Worm (Caenorhabditis elegans): Measurements from ENCODE around the gene epac-1.

Gene epac-1

DNA sequence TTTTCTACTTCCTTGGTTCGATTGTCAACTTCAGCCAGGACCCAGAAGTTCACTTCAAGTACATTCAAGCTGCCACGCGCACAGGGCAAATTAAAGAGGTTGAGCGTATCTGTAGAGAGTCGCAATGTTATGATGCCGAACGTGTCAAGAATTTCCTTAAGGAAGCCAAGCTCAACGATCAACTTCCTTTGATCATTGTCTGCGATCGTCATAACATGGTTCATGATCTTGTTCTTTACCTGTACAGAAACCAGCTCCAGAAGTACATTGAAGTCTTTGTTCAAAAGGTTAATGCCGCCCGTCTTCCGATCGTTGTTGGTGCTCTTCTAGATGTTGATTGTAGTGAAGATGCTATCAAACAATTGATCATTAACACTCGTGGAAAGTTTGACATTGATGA, 17.3 kb downstream of the epac-1 start:
- no peak for TF ChIP-seq lin-39 (tag; optimal IDR thresholded peaks at IDR 0.05)
- TF ChIP-seq alr-1 (tag; optimal IDR thresholded peaks at IDR 0.05), result no peak
- no peak for TF ChIP-seq fos-1 (tag; optimal IDR thresholded peaks at IDR 0.05)
- no peak for TF ChIP-seq mbf-1 (tag; optimal IDR thresholded peaks at IDR 0.05)
- no peak for TF ChIP-seq skn-1 (tag; optimal IDR thresholded peaks at IDR 0.05)
- no peak for TF ChIP-seq nhr-129 (tag; optimal IDR thresholded peaks at IDR 0.05)

DNA sequence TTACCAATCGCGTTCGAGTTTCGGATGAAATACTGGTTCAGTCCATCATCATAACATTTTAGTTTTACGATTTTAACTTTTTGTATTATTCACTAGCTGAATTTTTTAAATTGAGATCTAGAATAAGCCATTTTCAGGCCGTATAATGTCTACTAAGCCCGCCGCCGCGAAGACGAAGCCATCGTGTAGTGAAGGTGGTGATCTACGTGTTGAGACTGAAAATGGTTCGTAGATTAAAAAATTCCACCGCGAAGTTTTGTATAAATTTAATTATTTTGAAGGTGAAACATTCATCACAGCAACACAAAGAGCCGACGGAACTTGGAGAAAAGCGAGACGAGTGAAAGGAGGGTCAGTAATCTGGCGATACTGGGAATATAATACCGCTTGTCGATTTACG, 20.7 kb downstream of the epac-1 start, which contains the start of gene T20G5.9:
TSS of gene T20G5.9 (plus strand) at position 138 of the 400 bp plus-strand sequence.
- TF ChIP-seq sma-3 (GFP tag; optimal IDR thresholded peaks at IDR 0.05) (no peak), zag-1 (tag; optimal IDR thresholded peaks at IDR 0.05) (no peak), gmeb-1 (tag; optimal IDR thresholded peaks at IDR 0.05) (no peak), lsy-2 (tag; optimal IDR thresholded peaks at IDR 0.05) (no peak)

ce11 chrIII:10211889-10212494, 23.0 kb downstream of the epac-1 start, which contains the start of the genes blos-1 and best-18:
blos-1 (minus strand) TSS chrIII:10211946.
best-18 (plus strand) TSS chrIII:10212396.
- TF ChIP-seq unc-55 (GFP tag; optimal IDR thresholded peaks at IDR 0.05) (peak; percentile 18), lsy-2 (tag; optimal IDR thresholded peaks at IDR 0.05) (peak in 1 of 2 experiments; percentile 19), nhr-21 (tag; optimal IDR thresholded peaks at IDR 0.05) (no peak)

ce11 chrIII:10214540-10214979, 25.5 kb downstream of the epac-1 start:
- TF ChIP-seq sma-3 (GFP tag; optimal IDR thresholded peaks at IDR 0.05), result peak; percentile 75
- TF ChIP-seq nhr-129 (tag; optimal IDR thresholded peaks at IDR 0.05), result peak; percentile 6
- TF ChIP-seq blmp-1 (tag; optimal IDR thresholded peaks at IDR 0.05; ENCODE audit: insufficient read depth), result peak; percentile 45
- TF ChIP-seq C34F6.9 (tag; optimal IDR thresholded peaks at IDR 0.05), result no peak
- peak; percentile 59 for TF ChIP-seq nhr-25 (tag; optimal IDR thresholded peaks at IDR 0.05)
- TF ChIP-seq sem-4 (tag; optimal IDR thresholded peaks at IDR 0.05), result peak; percentile 58
- no peak for TF ChIP-seq snpc-4 (tag; optimal IDR thresholded peaks at IDR 0.05)
- no peak for TF ChIP-seq alr-1 (tag; optimal IDR thresholded peaks at IDR 0.05)
- peak; percentile 58 for TF ChIP-seq lin-13 (GFP tag; optimal IDR thresholded peaks at IDR 0.05)
- TF ChIP-seq nhr-6 (tag; optimal IDR thresholded peaks at IDR 0.05), result peak; percentile 13
- peak in 1 of 2 experiments; percentile 80 for TF ChIP-seq lsy-2 (tag; optimal IDR thresholded peaks at IDR 0.05)
- TF ChIP-seq lin-11 (tag; optimal IDR thresholded peaks at IDR 0.05), result no peak
- TF ChIP-seq sma-9 (GFP tag; optimal IDR thresholded peaks at IDR 0.05), result peak; percentile 8
- TF ChIP-seq sma-9 (tag; optimal IDR thresholded peaks at IDR 0.05), result no peak
- peak; percentile 85 for TF ChIP-seq ztf-4 (tag; optimal IDR thresholded peaks at IDR 0.05)
- TF ChIP-seq nhr-23 (tag; optimal IDR thresholded peaks at IDR 0.05), result no peak
- peak; percentile 89 for TF ChIP-seq ama-1 (optimal IDR thresholded peaks at IDR 0.05)
- TF ChIP-seq gmeb-1 (tag; optimal IDR thresholded peaks at IDR 0.05), result peak; percentile 32
- no peak for TF ChIP-seq lin-39 (tag; optimal IDR thresholded peaks at IDR 0.05)
- TF ChIP-seq crh-2 (tag; optimal IDR thresholded peaks at IDR 0.05), result peak; percentile 85
- peak; percentile 41 for TF ChIP-seq Y55F3AM.14 (GFP tag; optimal IDR thresholded peaks at IDR 0.05)
- peak; percentile 71 for TF ChIP-seq F13H6.1 (tag; optimal IDR thresholded peaks at IDR 0.05)
- TF ChIP-seq zag-1 (tag; optimal IDR thresholded peaks at IDR 0.05), result no peak

ce11 chrIII:10215882-10216281, 26.9 kb downstream of the epac-1 start:
- TF ChIP-seq nhr-23 (tag; optimal IDR thresholded peaks at IDR 0.05) (no peak), gmeb-1 (tag; optimal IDR thresholded peaks at IDR 0.05) (no peak), peb-1 (tag; optimal IDR thresholded peaks at IDR 0.05) (no peak), nhr-12 (tag; optimal IDR thresholded peaks at IDR 0.05) (no peak), lin-13 (GFP tag; optimal IDR thresholded peaks at IDR 0.05) (no peak), ZK546.5 (tag; optimal IDR thresholded peaks at IDR 0.05) (no peak), Y55F3AM.14 (GFP tag; optimal IDR thresholded peaks at IDR 0.05) (no peak), nhr-6 (tag; optimal IDR thresholded peaks at IDR 0.05) (no peak), nhr-10 (tag; optimal IDR thresholded peaks at IDR 0.05) (no peak), unc-39 (tag; optimal IDR thresholded peaks at IDR 0.05) (no peak), snpc-4 (tag; optimal IDR thresholded peaks at IDR 0.05) (no peak)
